Fruit fly (Drosophila melanogaster): Measurements from ENCODE around the gene CG16736.

- peak; percentile 68 for TF ChIP-seq Lpt (GFP tag; optimal IDR thresholded peaks at IDR 0.05)
- no peak for TF ChIP-seq dsx (GFP tag; optimal IDR thresholded peaks at IDR 0.05; ENCODE audit: poor library complexity, severe bottlenecking)
- TF ChIP-seq CG10669 (GFP tag; optimal IDR thresholded peaks at IDR 0.05): peak; percentile 10
- no peak for TF ChIP-seq fd85E (GFP tag; optimal IDR thresholded peaks at IDR 0.05)
- no peak for TF ChIP-seq CG9139 (GFP tag; optimal IDR thresholded peaks at IDR 0.05)
- peak; percentile 18 for TF ChIP-seq Met (GFP tag; optimal IDR thresholded peaks at IDR 0.05)
- TF ChIP-seq achi (GFP tag; optimal IDR thresholded peaks at IDR 0.05): peak; percentile 74
Measured at dm6 chr3R:9224807-9225206, 32.7 kb downstream of the CG16736 start.
